Fruit fly (Drosophila melanogaster) whole organism, embryonic: ENCODE data around the gene Sil1.

Source experiments
- Bgb ChIP-seq: fragments of 200-800 bp; sonication (Bioruptor generic); IDR thresholded peaks from 2 replicates; pipeline ENCODE4 v1.3.6; 2022; ENCODE audit warnings: missing biosample characterization, missing genetic modification characterization; ENCODE audit not compliant: partially characterized antibody
- CG11085 ChIP-seq: fragments of 200-800 bp; sonication (Bioruptor generic); IDR thresholded peaks from 2 replicates; pipeline ENCODE4 v1.3.6; 2022; ENCODE audit warnings: missing biosample characterization, missing genetic modification characterization
- CG12104 ChIP-seq: fragments of 200-800 bp; sonication (Bioruptor generic); optimal IDR thresholded peaks from 3 replicates; lab custom pipeline; 2016; ENCODE audit warnings: missing biosample characterization, missing genetic modification characterization
- CG13424 ChIP-seq: fragments of 200-800 bp; sonication (Bioruptor generic); optimal IDR thresholded peaks from 2 replicates; lab custom pipeline; 2019; ENCODE audit warnings: missing biosample characterization, mild to moderate bottlenecking, missing genetic modification characterization, moderate library complexity
- CG17361 ChIP-seq: fragments of 200-800 bp; sonication (Bioruptor generic); IDR thresholded peaks from 3 replicates; pipeline ENCODE4 v1.3.6; 2022; ENCODE audit warnings: missing biosample characterization, missing genetic modification characterization
- CG18476 ChIP-seq: fragments of 200-800 bp; sonication (Bioruptor generic); optimal IDR thresholded peaks from 2 replicates; lab custom pipeline; 2016; ENCODE audit warnings: missing biosample characterization, mild to moderate bottlenecking, missing genetic modification characterization
- CG32532 ChIP-seq: fragments of 200-800 bp; sonication (Bioruptor generic); IDR thresholded peaks from 2 replicates; pipeline ENCODE4 v1.3.6; 2022; ENCODE audit warnings: missing biosample characterization, missing genetic modification characterization
- CG3281 ChIP-seq: fragments of 200-800 bp; sonication (Bioruptor generic); optimal IDR thresholded peaks from 3 replicates; lab custom pipeline; 2017; ENCODE audit warnings: missing biosample characterization, mild to moderate bottlenecking, missing genetic modification characterization
- CG34224 ChIP-seq: fragments of 200-800 bp; sonication (Bioruptor generic); IDR thresholded peaks from 3 replicates; pipeline ENCODE4 v1.3.6; 2022; ENCODE audit warnings: missing biosample characterization, missing genetic modification characterization; ENCODE audit not compliant: partially characterized antibody
- CG6254 ChIP-seq: fragments of 200-800 bp; sonication (Bioruptor generic); optimal IDR thresholded peaks from 3 replicates; lab custom pipeline; 2017; ENCODE audit warnings: mild to moderate bottlenecking, missing biosample characterization, missing genetic modification reagents, missing genetic modification characterization
- CG6854 ChIP-seq: fragments of 200-800 bp; sonication (Bioruptor generic); optimal IDR thresholded peaks from 3 replicates; lab custom pipeline; 2017; ENCODE audit warnings: missing biosample characterization, mild to moderate bottlenecking, missing genetic modification characterization
- CG7745 ChIP-seq: fragments of 200-800 bp; sonication (Bioruptor generic); optimal IDR thresholded peaks from 2 replicates; lab custom pipeline; 2018; ENCODE audit warnings: missing biosample characterization, mild to moderate bottlenecking, missing genetic modification characterization, moderate library complexity
- CG8388 ChIP-seq: fragments of 200-800 bp; sonication (Bioruptor generic); optimal IDR thresholded peaks from 2 replicates; lab custom pipeline; 2019; ENCODE audit warnings: missing biosample characterization, mild to moderate bottlenecking, missing genetic modification characterization, moderate library complexity
- CG9215 ChIP-seq: fragments of 200-800 bp; sonication (Bioruptor generic); IDR thresholded peaks from 2 replicates; pipeline ENCODE4 v1.3.6; 2022; ENCODE audit warnings: missing biosample characterization, missing genetic modification characterization
- CG9797 ChIP-seq: fragments of 200-800 bp; sonication (Bioruptor generic); optimal IDR thresholded peaks from 3 replicates; lab custom pipeline; 2018; ENCODE audit warnings: missing biosample characterization, mild to moderate bottlenecking, missing genetic modification characterization
- CG9876 ChIP-seq: fragments of 200-800 bp; sonication (Bioruptor generic); optimal IDR thresholded peaks from 2 replicates; lab custom pipeline; 2016; ENCODE audit warnings: missing biosample characterization, missing genetic modification characterization
- Dfd ChIP-seq, 2 experiments: fragments of >200 bp; optimal IDR thresholded peaks; 2 replicates each; lab custom pipeline; 2017; ENCODE audit warnings: missing biosample characterization in 2 of 2, missing genetic modification characterization in 2 of 2
- E2f2 ChIP-seq: fragments of 200-800 bp; sonication (Bioruptor generic); IDR thresholded peaks from 2 replicates; pipeline ENCODE4 v1.3.6; 2022; ENCODE audit warnings: missing biosample characterization, missing genetic modification characterization
- HmgD ChIP-seq: fragments of 200-800 bp; sonication (Bioruptor generic); optimal IDR thresholded peaks from 3 replicates; lab custom pipeline; 2016; ENCODE audit warnings: missing biosample characterization, missing genetic modification characterization
- Hr51 ChIP-seq, 2 experiments: fragments of 200-800 bp; sonication (Bioruptor generic); optimal IDR thresholded peaks; 2 replicates in 1 of 2; 3 replicates in 1 of 2; lab custom pipeline; 2016 to 2018; ENCODE audit warnings: missing biosample characterization in 2 of 2, missing genetic modification characterization in 2 of 2, mild to moderate bottlenecking in 1 of 2, moderate library complexity in 1 of 2
- MBD-R2 ChIP-seq: fragments of 200-800 bp; sonication (Bioruptor generic); IDR thresholded peaks from 2 replicates; pipeline ENCODE4 v1.3.6; 2022; ENCODE audit warnings: missing biosample characterization, missing genetic modification characterization
- Ptx1 ChIP-seq: fragments of 200-800 bp; sonication (Bioruptor generic); IDR thresholded peaks from 2 replicates; pipeline ENCODE4 v1.3.6; 2022; ENCODE audit warnings: missing biosample characterization, missing genetic modification characterization
- Usf ChIP-seq: fragments of 200-800 bp; sonication (Bioruptor generic); optimal IDR thresholded peaks from 2 replicates; lab custom pipeline; 2017; ENCODE audit warnings: missing genotype, missing biosample characterization, missing genetic modification characterization
- Xbp1 ChIP-seq: fragments of 200-800 bp; sonication (Bioruptor generic); optimal IDR thresholded peaks from 3 replicates; lab custom pipeline; 2016; ENCODE audit warnings: missing biosample characterization, mild to moderate bottlenecking, missing genetic modification characterization
- bab2 ChIP-seq: fragments of 200-800 bp; sonication (Bioruptor generic); optimal IDR thresholded peaks from 2 replicates; lab custom pipeline; 2016; ENCODE audit warnings: missing biosample characterization, missing genetic modification characterization
- chif ChIP-seq, 2 experiments: fragments of 200-800 bp; sonication (Bioruptor generic); optimal IDR thresholded peaks; 3 replicates each; lab custom pipeline; 2016; ENCODE audit warnings: missing biosample characterization in 2 of 2, missing genetic modification characterization in 2 of 2
- ci ChIP-seq: fragments of 200-800 bp; sonication (Bioruptor generic); IDR thresholded peaks from 3 replicates; pipeline ENCODE4 v1.3.6; 2022; ENCODE audit warnings: missing biosample characterization, missing genetic modification characterization
- danr ChIP-seq: fragments of 200-800 bp; sonication (Bioruptor generic); IDR thresholded peaks from 2 replicates; pipeline ENCODE4 v1.3.6; 2022; ENCODE audit warnings: missing biosample characterization, missing genetic modification characterization
- dimm ChIP-seq: fragments of 200-800 bp; sonication (Bioruptor generic); IDR thresholded peaks from 2 replicates; pipeline ENCODE4 v1.3.6; 2022; ENCODE audit warnings: missing biosample characterization, missing genetic modification characterization
- esg ChIP-seq: fragments of 200-800 bp; sonication (Bioruptor generic); conservative IDR thresholded peaks from 2 replicates; pipeline ENCODE4 v1.3.6; 2022; ENCODE audit warnings: missing biosample characterization, missing genetic modification characterization
- exex ChIP-seq: fragments of 200-800 bp; sonication (Bioruptor generic); optimal IDR thresholded peaks from 4 replicates; lab custom pipeline; 2018; ENCODE audit warnings: missing biosample characterization, mild to moderate bottlenecking, missing genetic modification characterization, moderate library complexity
- hth ChIP-seq: fragments of >200 bp; optimal IDR thresholded peaks from 2 replicates; lab custom pipeline; 2017; ENCODE audit warnings: inconsistent platforms
- ind ChIP-seq: fragments of 200-800 bp; sonication (Bioruptor generic); optimal IDR thresholded peaks from 3 replicates; lab custom pipeline; 2016; ENCODE audit warnings: missing biosample characterization, missing genetic modification characterization
- klu ChIP-seq: fragments of 200-800 bp; sonication (Bioruptor generic); IDR thresholded peaks from 2 replicates; pipeline ENCODE4 v1.3.6; 2022; ENCODE audit warnings: missing biosample characterization, missing genetic modification characterization
- mirr ChIP-seq: fragments of 200-800 bp; sonication (Bioruptor generic); optimal IDR thresholded peaks from 3 replicates; lab custom pipeline; 2018; ENCODE audit warnings: missing biosample characterization, mild to moderate bottlenecking, missing genetic modification characterization
- pan ChIP-seq, 4 experiments: fragments of >200 bp in 3 of 4; fragments of 200-800 bp in 1 of 4; sonication (Bioruptor generic) in 1 of 4; optimal IDR thresholded peaks in 3 of 4; IDR thresholded peaks in 1 of 4; 2 replicates each; pipeline versions ENCODE4 v1.3.6 to Lab custom; 2017 to 2022; ENCODE audit warnings: missing biosample characterization in 2 of 4, missing genetic modification characterization in 2 of 4, mixed read lengths in 1 of 4
- pb ChIP-seq: fragments of 200-800 bp; sonication (Bioruptor generic); optimal IDR thresholded peaks from 3 replicates; lab custom pipeline; 2016; ENCODE audit warnings: missing biosample characterization, missing genetic modification characterization
- peb ChIP-seq: fragments of 200-800 bp; sonication (Bioruptor generic); IDR thresholded peaks from 2 replicates; pipeline ENCODE4 v1.3.6; 2022; ENCODE audit warnings: missing biosample characterization, missing genetic modification characterization
- pita ChIP-seq: fragments of 200-800 bp; sonication (Bioruptor generic); optimal IDR thresholded peaks from 2 replicates; lab custom pipeline; 2017; ENCODE audit warnings: missing biosample characterization, mild to moderate bottlenecking, missing genetic modification characterization
- rib ChIP-seq: fragments of 200-800 bp; sonication (Bioruptor generic); IDR thresholded peaks from 2 replicates; pipeline ENCODE4 v1.3.6; 2022; ENCODE audit warnings: missing biosample characterization, missing genetic modification characterization
- ro ChIP-seq: fragments of 200-800 bp; sonication (Bioruptor generic); IDR thresholded peaks from 2 replicates; pipeline ENCODE4 v1.3.6; 2022; ENCODE audit warnings: missing biosample characterization, missing genetic modification characterization
- seq ChIP-seq: fragments of 200-800 bp; sonication (Bioruptor generic); IDR thresholded peaks from 2 replicates; pipeline ENCODE4 v1.3.6; 2022; ENCODE audit warnings: missing biosample characterization, missing genetic modification characterization
- sim ChIP-seq: fragments of 200-800 bp; sonication (Bioruptor generic); IDR thresholded peaks from 2 replicates; pipeline ENCODE4 v1.3.6; 2022; ENCODE audit warnings: missing biosample characterization, missing genetic modification characterization
- slou ChIP-seq: fragments of 200-800 bp; sonication (Bioruptor generic); optimal IDR thresholded peaks from 3 replicates; lab custom pipeline; 2016; ENCODE audit warnings: missing biosample characterization, missing genetic modification characterization
- stc ChIP-seq: fragments of 200-800 bp; sonication (Bioruptor generic); IDR thresholded peaks from 2 replicates; pipeline ENCODE4 v1.3.6; 2022; ENCODE audit warnings: missing biosample characterization, missing genetic modification characterization
- tap ChIP-seq: fragments of 200-800 bp; optimal IDR thresholded peaks from 3 replicates; lab custom pipeline; 2019; ENCODE audit warnings: missing biosample characterization, mild to moderate bottlenecking, missing genetic modification characterization, moderate library complexity
- usp ChIP-seq: fragments of >200 bp; optimal IDR thresholded peaks from 2 replicates; lab custom pipeline; 2017; ENCODE audit warnings: missing biosample characterization, missing genetic modification characterization
- wor ChIP-seq: fragments of 200-800 bp; sonication (Bioruptor generic); IDR thresholded peaks from 2 replicates; pipeline ENCODE4 v1.3.6; 2022; ENCODE audit warnings: missing biosample characterization, missing genetic modification characterization

Sil1 gene

dm6 chr3R:25265589-25266201 is 30.4 kb upstream of the Sil1 start, which contains the start of the genes GlnRS and RIOK2 (continued):
- no peak for TF ChIP-seq usp (GFP tag; lab: Kevin White, UChicago)
- peak; percentile 97 for TF ChIP-seq CG34224 (GFP tag; lab: Robert Waterston, UW)
- TF ChIP-seq CG18476 (GFP tag; lab: Kevin White, UChicago): no peak
- TF ChIP-seq Ptx1 (GFP tag; lab: Robert Waterston, UW): no peak
- no peak for TF ChIP-seq tap (tag; lab: Kevin White, UChicago)
- TF ChIP-seq wor (GFP tag; lab: Robert Waterston, UW): no peak

DNA sequence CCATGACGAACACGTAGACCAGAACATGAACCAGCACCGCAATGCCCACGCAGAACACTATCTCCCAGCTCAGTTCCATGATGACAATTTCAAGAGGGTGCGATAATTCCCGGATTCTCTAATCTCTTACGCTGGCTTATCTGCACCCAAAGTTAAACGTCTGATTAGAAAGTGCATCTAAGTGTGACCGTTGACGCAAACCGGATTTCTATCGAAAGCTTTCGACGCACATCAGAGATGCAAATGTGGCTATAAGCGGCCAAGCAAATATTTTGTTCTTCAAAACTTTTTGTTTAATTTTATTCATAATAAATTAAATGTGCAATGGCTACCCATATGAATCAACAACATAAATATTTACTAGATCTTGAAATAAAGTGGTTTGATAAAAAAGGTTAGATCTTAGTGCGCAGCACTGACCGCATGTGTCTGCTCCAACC is 27.0 kb upstream of the Sil1 start, which contains the start of the genes Kdsr and CG11858:
Gene Kdsr, minus strand, starts transcription at position 177 of the 440 bp plus-strand sequence.
Gene CG11858, plus strand, starts transcription at position 420 of the 440 bp plus-strand sequence.
- no peak for TF ChIP-seq CG6854 (GFP tag; lab: Kevin White, UChicago)
- TF ChIP-seq slou (GFP tag; lab: Kevin White, UChicago): no peak
- TF ChIP-seq bab2: peak; percentile 40
- TF ChIP-seq CG8388 (GFP tag; lab: Kevin White, UChicago): peak; percentile 55
- TF ChIP-seq exex (tag; lab: Kevin White, UChicago): peak; percentile 63
- TF ChIP-seq CG9797 (GFP tag; lab: Kevin White, UChicago): peak; percentile 76
- 0 out of 2 replicates have a peak, but pooled peaks have one; percentile 17 for TF ChIP-seq sim
- TF ChIP-seq CG12104 (GFP tag; lab: Kevin White, UChicago): peak; percentile 32
- TF ChIP-seq esg (GFP tag; lab: Robert Waterston, UW): peak; percentile 36; the same call in 1 of the 2 replicates
- TF ChIP-seq dimm (GFP tag; lab: Robert Waterston, UW): no peak
- TF ChIP-seq CG11085 (GFP tag; lab: Robert Waterston, UW): no peak
- TF ChIP-seq CG13424 (tag; lab: Kevin White, UChicago): peak; percentile 69
- TF ChIP-seq mirr (GFP tag; lab: Kevin White, UChicago): no peak
- peak; percentile 59 for TF ChIP-seq CG9215
- peak; percentile 49 for TF ChIP-seq CG3281 (GFP tag; lab: Kevin White, UChicago)
- TF ChIP-seq ci (GFP tag; lab: Robert Waterston, UW): peak; percentile 47
- no peak for TF ChIP-seq pan (optimal IDR thresholded peaks at IDR 0.05; lab: Kevin White, UChicago)
- peak in 1 of 2 experiments; percentile 64 for TF ChIP-seq pan (GFP tag; optimal IDR thresholded peaks at IDR 0.05 in 1 of 2, IDR thresholded peaks at IDR 0.05 in 1 of 2)
- TF ChIP-seq ro (GFP tag; lab: Robert Waterston, UW): no peak
- peak; percentile 3 for TF ChIP-seq pb (GFP tag; lab: Kevin White, UChicago)
- TF ChIP-seq CG17361 (GFP tag; lab: Robert Waterston, UW): no peak; the same call in 2 of the 3 replicates
- TF ChIP-seq Xbp1: peak; percentile 75
- TF ChIP-seq Dfd (GFP tag; optimal IDR thresholded peaks at IDR 0.05; lab: Kevin White, UChicago): no peak
- peak; percentile 66 for TF ChIP-seq ind (GFP tag; lab: Kevin White, UChicago)
- TF ChIP-seq MBD-R2 (GFP tag; lab: Robert Waterston, UW): peak; percentile 86
- TF ChIP-seq HmgD (GFP tag; lab: Kevin White, UChicago): no peak
- TF ChIP-seq CG9876 (GFP tag; lab: Kevin White, UChicago): no peak
- peak; percentile 47; the same call in 1 of the 2 replicates for TF ChIP-seq peb (GFP tag; lab: Robert Waterston, UW)
- no peak for TF ChIP-seq hth (lab: Kevin White, UChicago)
- peak; percentile 38; the same call in 1 of the 2 replicates for TF ChIP-seq rib
- peak; percentile 68 for TF ChIP-seq CG32532 (GFP tag; lab: Robert Waterston, UW)
- TF ChIP-seq danr (GFP tag; lab: Robert Waterston, UW): peak; percentile 58; the same call in 1 of the 2 replicates
- TF ChIP-seq E2f2 (GFP tag; lab: Robert Waterston, UW): peak; percentile 56; the same call in 1 of the 2 replicates
- TF ChIP-seq seq (GFP tag; lab: Robert Waterston, UW): peak; percentile 55; the same call in 1 of the 2 replicates
- peak; percentile 49 to 56 for TF ChIP-seq chif (GFP tag; optimal IDR thresholded peaks at IDR 0.05; lab: Kevin White, UChicago)
- TF ChIP-seq Bgb: no peak
- no peak for TF ChIP-seq pita
- TF ChIP-seq Hr51 (GFP tag; optimal IDR thresholded peaks at IDR 0.05; lab: Kevin White, UChicago): peak in 1 of 2 experiments; percentile 56
- no peak for TF ChIP-seq CG6254 (GFP tag; lab: Kevin White, UChicago)
- TF ChIP-seq stc (GFP tag; lab: Robert Waterston, UW): 0 out of 2 replicates have a peak, but pooled peaks have one; percentile 10
- TF ChIP-seq CG7745 (tag; lab: Kevin White, UChicago): no peak
- no peak for TF ChIP-seq Usf (GFP tag; lab: Kevin White, UChicago)
- peak; percentile 38; the same call in 1 of the 2 replicates for TF ChIP-seq klu (GFP tag; lab: Robert Waterston, UW)
